Worm (Caenorhabditis elegans) whole organism, L4 larva: ENCODE measurements around the gene mmab-1.

Experiments
- F37D6.2 ChIP-seq: sonication (generic microtip); optimal IDR thresholded peaks from 2 replicates; lab custom pipeline; 2016; ENCODE audit warnings: mild to moderate bottlenecking, missing genetic modification characterization, missing compliant biosample characterization
- T20F7.1 ChIP-seq: fragments of 200-800 bp; sonication (Bioruptor generic); optimal IDR thresholded peaks from 2 replicates; lab custom pipeline; 2018; ENCODE audit warnings: mild to moderate bottlenecking, missing genetic modification characterization, missing compliant biosample characterization
- T26A8.4 ChIP-seq: fragments of 200-800 bp; sonication (Bioruptor generic); IDR thresholded peaks from 2 replicates; pipeline ENCODE4 v1.3.6; 2022; ENCODE audit warnings: missing genetic modification characterization, missing compliant biosample characterization
- Y48G9A.11 ChIP-seq: fragments of 200-800 bp; sonication (Bioruptor generic); IDR thresholded peaks from 2 replicates; pipeline ENCODE4 v1.3.6; 2022; ENCODE audit warnings: missing genetic modification reagents, missing genetic modification characterization, missing compliant biosample characterization
- Y75B8A.6 ChIP-seq: fragments of 200-800 bp; sonication (Bioruptor generic); IDR thresholded peaks from 2 replicates; pipeline ENCODE4 v1.3.6; 2022; ENCODE audit warnings: missing genetic modification reagents, missing genetic modification characterization, missing compliant biosample characterization
- aly-2 ChIP-seq: sonication (generic microtip); optimal IDR thresholded peaks from 2 replicates; lab custom pipeline; 2018; ENCODE audit warnings: missing biosample characterization, missing genetic modification characterization
- ama-1 ChIP-seq: fragments of 150-350 bp; optimal IDR thresholded peaks from 2 replicates; lab custom pipeline; 2014; ENCODE audit warnings: inconsistent platforms, mixed read lengths
- arid-1 ChIP-seq: fragments of 200-800 bp; sonication (Bioruptor generic); conservative IDR thresholded peaks from 2 replicates; pipeline ENCODE4 v1.3.6; 2022; ENCODE audit warnings: missing genetic modification reagents, missing genetic modification characterization, missing compliant biosample characterization
- ceh-20 ChIP-seq: fragments of 200-800 bp; sonication (Bioruptor generic); IDR thresholded peaks from 2 replicates; pipeline ENCODE4 v1.3.6; 2022; ENCODE audit warnings: missing genetic modification reagents, missing genetic modification characterization, missing compliant biosample characterization
- ceh-44 ChIP-seq: fragments of 200-800 bp; sonication (Bioruptor generic); IDR thresholded peaks from 2 replicates; pipeline ENCODE4 v1.3.6; 2022; ENCODE audit warnings: missing genetic modification reagents, missing genetic modification characterization, missing compliant biosample characterization
- ces-1 ChIP-seq: fragments of 150-350 bp; sonication (generic microtip); optimal IDR thresholded peaks from 4 replicates; lab custom pipeline; 2014; ENCODE audit warnings: missing biosample characterization, missing genetic modification reagents, missing genetic modification characterization
- ctbp-1 ChIP-seq: fragments of 200-800 bp; sonication (Bioruptor generic); IDR thresholded peaks from 2 replicates; pipeline ENCODE4 v1.3.6; 2022; ENCODE audit warnings: missing genetic modification reagents, missing genetic modification characterization, missing compliant biosample characterization
- daf-16 ChIP-seq, 3 experiments: sonication (generic microtip); optimal IDR thresholded peaks; 2 replicates each; lab custom pipeline; 2016 to 2017; ENCODE audit warnings: missing genetic modification characterization in 3 of 3, missing genetic modification reagents in 3 of 3, mild to moderate bottlenecking in 2 of 3, missing compliant biosample characterization in 2 of 3, missing biosample characterization in 1 of 3, moderate library complexity in 1 of 3
- dmd-6 ChIP-seq: fragments of 200-800 bp; sonication (Bioruptor generic); IDR thresholded peaks from 2 replicates; pipeline ENCODE4 v1.3.6; 2022; ENCODE audit warnings: missing genetic modification reagents, missing genetic modification characterization, missing compliant biosample characterization
- dmd-9 ChIP-seq: fragments of 200-800 bp; sonication (Bioruptor generic); IDR thresholded peaks from 2 replicates; pipeline ENCODE4 v1.3.6; 2022; ENCODE audit warnings: missing genetic modification reagents, missing genetic modification characterization, missing compliant biosample characterization
- dpl-1 ChIP-seq: fragments of 150-350 bp; optimal IDR thresholded peaks from 2 replicates; lab custom pipeline; 2014; ENCODE audit warnings: missing biosample characterization, missing genetic modification reagents, missing genetic modification characterization
- duxl-1 ChIP-seq: sonication (generic microtip); optimal IDR thresholded peaks from 2 replicates; lab custom pipeline; 2016; ENCODE audit warnings: mild to moderate bottlenecking, missing genetic modification characterization, moderate library complexity, missing compliant biosample characterization; ENCODE audit not compliant: poor library complexity
- egl-27 ChIP-seq: sonication (generic microtip); optimal IDR thresholded peaks from 3 replicates; lab custom pipeline; 2017; ENCODE audit warnings: missing biosample characterization, missing genetic modification reagents, missing genetic modification characterization
- fkh-10 ChIP-seq: fragments of 150-350 bp; optimal IDR thresholded peaks from 2 replicates; lab custom pipeline; 2014; ENCODE audit warnings: missing biosample characterization, missing genetic modification reagents, missing genetic modification characterization
- hif-1 ChIP-seq, 2 experiments: sonication (generic microtip); optimal IDR thresholded peaks; 2 replicates each; lab custom pipeline; 2016 to 2017; ENCODE audit warnings: missing compliant biosample characterization in 2 of 2, missing genetic modification characterization in 2 of 2, missing genetic modification reagents in 2 of 2, missing genotype in 2 of 2, mild to moderate bottlenecking in 1 of 2
- hlh-30 ChIP-seq: sonication (generic microtip); optimal IDR thresholded peaks from 2 replicates; lab custom pipeline; 2017; ENCODE audit warnings: antibody characterized with exemption, mild to moderate bottlenecking, missing genetic modification characterization, missing compliant biosample characterization; ENCODE audit not compliant: insufficient read depth
- hmg-1.1 ChIP-seq: fragments of 200-800 bp; sonication (Bioruptor generic); IDR thresholded peaks from 2 replicates; pipeline ENCODE4 v1.3.6; 2022; ENCODE audit warnings: missing genetic modification reagents, missing genetic modification characterization, missing compliant biosample characterization
- lim-7 ChIP-seq: fragments of 200-800 bp; sonication (Bioruptor generic); IDR thresholded peaks from 2 replicates; pipeline ENCODE4 v1.3.6; 2022; ENCODE audit warnings: missing genetic modification characterization, missing compliant biosample characterization
- lin-13 ChIP-seq: fragments of 150-350 bp; optimal IDR thresholded peaks from 2 replicates; lab custom pipeline; 2014; ENCODE audit warnings: missing biosample characterization, missing genetic modification reagents, missing genetic modification characterization
- lsy-2 ChIP-seq, 2 experiments: fragments of 150-350 bp in 1 of 2; sonication (generic microtip) in 1 of 2; optimal IDR thresholded peaks; 2 replicates each; lab custom pipeline; 2014 to 2017; ENCODE audit warnings: missing biosample characterization in 2 of 2, missing genetic modification characterization in 2 of 2
- madf-5 ChIP-seq, 2 experiments: fragments of 200-800 bp; sonication (Bioruptor generic); IDR thresholded peaks; 2 replicates each; pipeline ENCODE4 v1.3.6; 2022; ENCODE audit warnings: missing compliant biosample characterization in 2 of 2, missing genetic modification characterization in 2 of 2
- mdl-1 ChIP-seq, 2 experiments: fragments of 150-350 bp in 1 of 2; sonication (generic microtip) in 1 of 2; optimal IDR thresholded peaks; 2 replicates each; lab custom pipeline; 2014 to 2017; ENCODE audit warnings: missing biosample characterization in 2 of 2, missing genetic modification characterization in 2 of 2
- nhr-102 ChIP-seq: sonication (generic microtip); optimal IDR thresholded peaks from 2 replicates; lab custom pipeline; 2016; ENCODE audit warnings: mild to moderate bottlenecking, missing genetic modification characterization, moderate library complexity, missing compliant biosample characterization
- nhr-11 ChIP-seq: fragments of 150-350 bp; optimal IDR thresholded peaks from 2 replicates; lab custom pipeline; 2014; ENCODE audit warnings: missing biosample characterization, missing genetic modification characterization
- nhr-111 ChIP-seq: fragments of 200-800 bp; sonication (Bioruptor generic); optimal IDR thresholded peaks from 2 replicates; lab custom pipeline; 2018; ENCODE audit warnings: mild to moderate bottlenecking, missing genetic modification characterization, missing compliant biosample characterization
- nhr-237 ChIP-seq: sonication (generic microtip); optimal IDR thresholded peaks from 2 replicates; lab custom pipeline; 2017; ENCODE audit warnings: missing biosample characterization, missing genetic modification characterization
- nhr-28 ChIP-seq: fragments of 150-350 bp; optimal IDR thresholded peaks from 2 replicates; lab custom pipeline; 2014; ENCODE audit warnings: missing biosample characterization, missing genetic modification characterization
- nhr-42 ChIP-seq: fragments of 200-800 bp; sonication (Bioruptor generic); IDR thresholded peaks from 2 replicates; pipeline ENCODE4 v1.3.6; 2022; ENCODE audit warnings: missing genetic modification characterization, missing compliant biosample characterization
- nhr-48 ChIP-seq: sonication (generic microtip); optimal IDR thresholded peaks from 2 replicates; lab custom pipeline; 2016; ENCODE audit warnings: mild to moderate bottlenecking, missing genetic modification characterization, missing compliant biosample characterization
- nhr-6 ChIP-seq: fragments of 150-350 bp; optimal IDR thresholded peaks from 2 replicates; lab custom pipeline; 2014; ENCODE audit warnings: missing biosample characterization, missing genetic modification characterization
- nhr-76 ChIP-seq: fragments of 150-350 bp; optimal IDR thresholded peaks from 2 replicates; lab custom pipeline; 2014; ENCODE audit warnings: missing biosample characterization, missing genetic modification characterization
- nhr-77 ChIP-seq: fragments of 150-350 bp; optimal IDR thresholded peaks from 2 replicates; lab custom pipeline; 2014; ENCODE audit warnings: missing biosample characterization, missing genetic modification characterization
- pqm-1 ChIP-seq: sonication (generic microtip); optimal IDR thresholded peaks from 2 replicates; lab custom pipeline; 2017; ENCODE audit warnings: missing biosample characterization, missing genetic modification characterization
- set-16 ChIP-seq: fragments of 200-800 bp; sonication (Bioruptor generic); IDR thresholded peaks from 2 replicates; pipeline ENCODE4 v1.3.6; 2022; ENCODE audit warnings: missing genetic modification reagents, missing genetic modification characterization, missing compliant biosample characterization
- skn-1 ChIP-seq: fragments of 150-350 bp; optimal IDR thresholded peaks from 2 replicates; lab custom pipeline; 2014; ENCODE audit warnings: missing biosample characterization, missing genetic modification characterization
- snpc-1.2 ChIP-seq: fragments of 200-800 bp; sonication (Bioruptor generic); IDR thresholded peaks from 2 replicates; pipeline ENCODE4 v1.3.6; 2022; ENCODE audit warnings: missing genetic modification reagents, missing genetic modification characterization, missing compliant biosample characterization
- tag-97 ChIP-seq: fragments of 200-800 bp; sonication (Bioruptor generic); IDR thresholded peaks from 2 replicates; pipeline ENCODE4 v1.3.6; 2022; ENCODE audit warnings: missing genetic modification characterization, missing compliant biosample characterization
- unc-130 ChIP-seq: sonication (generic microtip); optimal IDR thresholded peaks from 2 replicates; lab custom pipeline; 2016; ENCODE audit warnings: missing genetic modification reagents, missing genetic modification characterization, missing compliant biosample characterization
- unc-39 ChIP-seq: sonication (generic microtip); optimal IDR thresholded peaks from 2 replicates; lab custom pipeline; 2017; ENCODE audit warnings: missing biosample characterization, missing genetic modification characterization
- ztf-11 ChIP-seq: fragments of 150-350 bp; optimal IDR thresholded peaks from 2 replicates; lab custom pipeline; 2014; ENCODE audit warnings: missing biosample characterization, missing genetic modification characterization
- ztf-7 ChIP-seq: fragments of 150-350 bp; optimal IDR thresholded peaks from 2 replicates; lab custom pipeline; 2014; ENCODE audit warnings: missing biosample characterization, missing genetic modification characterization

The mmab-1 gene

DNA sequence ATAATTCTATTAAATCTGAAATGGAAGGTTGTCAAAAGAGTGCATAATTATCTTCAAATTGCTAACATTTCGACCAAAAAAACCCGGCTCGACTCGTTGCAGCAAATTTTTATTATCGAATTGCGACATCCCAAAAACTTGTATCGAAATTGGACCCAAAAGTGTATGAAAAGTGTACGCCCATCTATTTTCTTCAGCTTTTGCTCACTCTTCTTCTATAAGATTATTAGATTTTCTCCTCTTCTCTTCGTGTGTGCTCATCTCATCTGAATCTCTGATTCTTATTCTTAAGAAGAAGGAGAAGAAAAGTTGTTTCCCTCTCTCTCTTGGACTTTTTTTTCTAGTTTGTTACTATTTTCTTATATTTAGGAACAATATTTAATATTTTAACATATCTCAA is 45.3 kb upstream of the mmab-1 start:
- TF ChIP-seq set-16 (GFP tag; lab: Robert Waterston, UW) (no peak), snpc-1.2 (GFP tag; lab: Robert Waterston, UW) (no peak), dpl-1 (GFP tag; lab: Kevin White, UChicago) (no peak), unc-39 (tag; lab: Kevin White, UChicago) (no peak), tag-97 (GFP tag; lab: Robert Waterston, UW) (no peak), ceh-44 (GFP tag; lab: Robert Waterston, UW) (no peak), nhr-111 (GFP tag; lab: Kevin White, UChicago) (no peak), fkh-10 (GFP tag; lab: Kevin White, UChicago) (peak; percentile 79), nhr-6 (tag; lab: Kevin White, UChicago) (no peak), lim-7 (GFP tag; lab: Robert Waterston, UW) (no peak), unc-130 (no peak), nhr-42 (no peak), nhr-102 (tag; lab: Kevin White, UChicago) (no peak), lsy-2 (tag; optimal IDR thresholded peaks at IDR 0.05; lab: Kevin White, UChicago) (peak in 1 of 2 experiments; percentile 31), hmg-1.1 (GFP tag; lab: Robert Waterston, UW) (no peak), egl-27 (tag; lab: Kevin White, UChicago) (no peak), ces-1 (peak; percentile 95), ctbp-1 (GFP tag; lab: Robert Waterston, UW) (0 out of 2 replicates have a peak, but pooled peaks have one; percentile 23), nhr-28 (no peak), arid-1 (GFP tag; lab: Robert Waterston, UW) (no peak), ama-1 (lab: Kevin White, UChicago) (no peak), Y75B8A.6 (GFP tag; lab: Robert Waterston, UW) (no peak)

DNA sequence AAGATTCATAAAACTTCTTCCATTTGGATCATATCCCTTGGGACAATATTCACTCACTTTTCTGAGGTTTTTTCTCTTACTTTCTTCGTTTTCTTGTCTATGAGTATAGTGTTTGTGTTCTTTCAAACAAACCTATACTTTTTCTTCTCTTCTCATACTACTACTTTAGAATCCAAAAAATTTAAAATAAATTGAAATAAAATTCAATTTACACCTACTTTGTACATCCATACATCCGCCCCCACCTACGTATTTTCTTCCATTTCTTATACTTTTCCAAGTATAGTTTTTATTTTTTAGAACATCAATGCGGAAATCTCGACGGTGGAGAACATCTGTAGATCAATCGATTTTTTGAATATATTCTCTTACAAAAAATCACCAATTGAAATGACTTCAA is 43.4 kb upstream of the mmab-1 start, which contains the start of gene nca-2:
nca-2 (plus strand) TSS at position 301 of the 400 bp plus-strand sequence.
- TF ChIP-seq Y48G9A.11 (GFP tag; lab: Robert Waterston, UW) = no peak
- no peak for TF ChIP-seq ceh-20 (GFP tag; lab: Robert Waterston, UW)
- no peak for TF ChIP-seq nhr-102 (tag; lab: Kevin White, UChicago)
- no peak for TF ChIP-seq pqm-1 (tag; lab: Kevin White, UChicago)
- no peak for TF ChIP-seq snpc-1.2 (GFP tag; lab: Robert Waterston, UW)
- TF ChIP-seq skn-1 (tag; lab: Kevin White, UChicago) = no peak
- no peak for TF ChIP-seq set-16 (GFP tag; lab: Robert Waterston, UW)
- TF ChIP-seq Y75B8A.6 (GFP tag; lab: Robert Waterston, UW) = no peak
- TF ChIP-seq nhr-42 = no peak
- no peak for TF ChIP-seq nhr-76

DNA sequence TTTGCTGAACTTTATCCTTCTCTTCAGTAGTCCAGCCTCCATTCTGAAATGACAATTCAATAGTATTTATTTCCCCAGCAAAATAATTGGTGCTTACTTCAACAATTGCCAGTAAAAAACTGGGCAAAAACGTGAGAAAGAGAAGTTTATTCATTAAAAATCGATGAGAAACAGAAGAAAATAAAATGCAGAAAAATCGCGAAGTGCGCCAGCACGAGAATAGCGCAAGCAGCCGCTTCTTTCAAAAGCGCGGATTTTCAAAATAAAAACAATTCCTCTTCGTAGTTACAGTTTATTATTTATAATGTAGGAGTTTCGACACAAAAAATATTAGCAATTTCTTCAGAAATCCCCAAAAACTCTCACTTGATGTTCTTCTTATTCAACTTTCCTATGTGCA is 41.0 kb upstream of the mmab-1 start, which contains the start of gene C27F2.9:
C27F2.9 (minus strand) TSS at position 159 of the 400 bp plus-strand sequence.
- peak; percentile 67 for TF ChIP-seq dmd-6 (GFP tag; lab: Robert Waterston, UW)
- peak; percentile 83 for TF ChIP-seq T20F7.1
- no peak; the same call in 1 of the 2 replicates for TF ChIP-seq T26A8.4 (GFP tag; lab: Robert Waterston, UW)
- TF ChIP-seq ama-1 (lab: Kevin White, UChicago) = peak; percentile 22
- peak; percentile 68 for TF ChIP-seq F37D6.2 (tag; lab: Kevin White, UChicago)
- peak; percentile 54 for TF ChIP-seq nhr-48 (tag; lab: Kevin White, UChicago)
- TF ChIP-seq ztf-7 (tag; lab: Kevin White, UChicago) = peak; percentile 43
- TF ChIP-seq nhr-237 (tag; lab: Kevin White, UChicago) = no peak
- TF ChIP-seq mdl-1 (tag; optimal IDR thresholded peaks at IDR 0.05; lab: Kevin White, UChicago) = peak in 1 of 2 experiments; percentile 2
- peak; percentile 74; the same call in 1 of the 2 replicates for TF ChIP-seq dmd-9 (GFP tag; lab: Robert Waterston, UW)
- peak; percentile 40 to 58 for TF ChIP-seq hif-1 (tag; optimal IDR thresholded peaks at IDR 0.05; lab: Kevin White, UChicago)
- no peak for TF ChIP-seq ztf-11 (tag; lab: Kevin White, UChicago)
- peak; percentile 52 for TF ChIP-seq nhr-77
- TF ChIP-seq arid-1 (GFP tag; lab: Robert Waterston, UW) = peak; percentile 77; the same call in 1 of the 2 replicates
- peak; percentile 85 for TF ChIP-seq nhr-102 (tag; lab: Kevin White, UChicago)
- peak in 1 of 2 experiments; percentile 62 for TF ChIP-seq daf-16 (GFP tag; optimal IDR thresholded peaks at IDR 0.05; lab: Kevin White, UChicago)
- peak; percentile 75 for TF ChIP-seq daf-16 (tag; optimal IDR thresholded peaks at IDR 0.05; lab: Kevin White, UChicago)
- TF ChIP-seq lin-13 (GFP tag; lab: Kevin White, UChicago) = peak; percentile 61
- peak; percentile 77 for TF ChIP-seq ceh-20 (GFP tag; lab: Robert Waterston, UW)
- TF ChIP-seq duxl-1 = peak; percentile 82
- TF ChIP-seq hlh-30 (tag; lab: Kevin White, UChicago) = peak; percentile 73
- peak; percentile 88 for TF ChIP-seq nhr-42
- TF ChIP-seq ctbp-1 (GFP tag; lab: Robert Waterston, UW) = peak; percentile 32; the same call in 1 of the 2 replicates
- TF ChIP-seq dpl-1 (GFP tag; lab: Kevin White, UChicago) = peak; percentile 99
- TF ChIP-seq aly-2 = no peak
- TF ChIP-seq madf-5 (GFP tag; IDR thresholded peaks at IDR 0.05; lab: Robert Waterston, UW) = peak in 1 of 2 experiments; percentile 44; a peak in 1 of 4 replicates
- TF ChIP-seq nhr-11 (tag; lab: Kevin White, UChicago) = peak; percentile 84
